Fruit fly (Drosophila melanogaster) whole organism, embryonic: Measurements from ENCODE around the gene CG6290.
A peak's percentile ranks its signal among the peaks of the same experiment; 100 is the strongest.

Source experiments
- Aef1 ChIP-seq: fragments of 200-800 bp; sonication (Bioruptor generic); IDR thresholded peaks from 3 replicates; pipeline ENCODE4 v1.3.6; 2022; ENCODE audit warnings: missing biosample characterization, missing genetic modification characterization
- Atf3 ChIP-seq: fragments of 200-800 bp; sonication (Bioruptor generic); optimal IDR thresholded peaks from 3 replicates; lab custom pipeline; 2016; ENCODE audit warnings: missing biosample characterization, missing genetic modification characterization
- CG12104 ChIP-seq: fragments of 200-800 bp; sonication (Bioruptor generic); optimal IDR thresholded peaks from 3 replicates; lab custom pipeline; 2016; ENCODE audit warnings: missing biosample characterization, missing genetic modification characterization
- CG13123 ChIP-seq: fragments of 200-800 bp; sonication (Bioruptor generic); optimal IDR thresholded peaks from 2 replicates; lab custom pipeline; 2016; ENCODE audit warnings: missing biosample characterization, missing genetic modification characterization
- CG14441 ChIP-seq: fragments of 200-800 bp; sonication (Bioruptor generic); IDR thresholded peaks from 2 replicates; pipeline ENCODE4 v1.3.6; 2022; ENCODE audit warnings: missing biosample characterization, missing genetic modification characterization
- CG15011 ChIP-seq: fragments of 200-800 bp; sonication (Bioruptor generic); optimal IDR thresholded peaks from 3 replicates; lab custom pipeline; 2018; ENCODE audit warnings: missing biosample characterization, mild to moderate bottlenecking, missing genetic modification characterization
- CG15073 ChIP-seq: fragments of 200-800 bp; sonication (Bioruptor generic); optimal IDR thresholded peaks from 2 replicates; lab custom pipeline; 2016; ENCODE audit warnings: missing biosample characterization, missing genetic modification characterization
- CG15696 ChIP-seq: fragments of 200-800 bp; sonication (Bioruptor generic); optimal IDR thresholded peaks from 2 replicates; lab custom pipeline; 2019; ENCODE audit warnings: missing biosample characterization, mild to moderate bottlenecking, missing genetic modification characterization, moderate library complexity
- CG18764 ChIP-seq: fragments of 200-800 bp; sonication (Bioruptor generic); optimal IDR thresholded peaks from 3 replicates; lab custom pipeline; 2016; ENCODE audit warnings: missing biosample characterization, missing genetic modification characterization
- CG2199 ChIP-seq: fragments of 200-800 bp; sonication (Bioruptor generic); IDR thresholded peaks from 3 replicates; pipeline ENCODE4 v1.3.6; 2022; ENCODE audit warnings: missing biosample characterization, missing genetic modification characterization
- CG2889 ChIP-seq: fragments of 200-800 bp; sonication (Bioruptor generic); IDR thresholded peaks from 3 replicates; pipeline ENCODE4 v1.3.6; 2022; ENCODE audit warnings: missing biosample characterization, missing genetic modification characterization
- CG33557 ChIP-seq: fragments of 200-800 bp; sonication (Bioruptor generic); optimal IDR thresholded peaks from 2 replicates; lab custom pipeline; 2019; ENCODE audit warnings: missing biosample characterization, mild to moderate bottlenecking, missing genetic modification characterization, moderate library complexity
- CG34224 ChIP-seq: fragments of 200-800 bp; sonication (Bioruptor generic); IDR thresholded peaks from 3 replicates; pipeline ENCODE4 v1.3.6; 2022; ENCODE audit warnings: missing biosample characterization, missing genetic modification characterization; ENCODE audit not compliant: partially characterized antibody
- CG34422 ChIP-seq: fragments of 200-800 bp; sonication (Bioruptor generic); IDR thresholded peaks from 3 replicates; pipeline ENCODE4 v1.3.6; 2022; ENCODE audit warnings: missing biosample characterization, missing genetic modification characterization
- CG4404 ChIP-seq: fragments of 200-800 bp; sonication (Bioruptor generic); IDR thresholded peaks from 2 replicates; pipeline ENCODE4 v1.3.6; 2022; ENCODE audit warnings: missing biosample characterization, missing genetic modification characterization
- CG4730 ChIP-seq: fragments of 200-800 bp; sonication (Bioruptor generic); IDR thresholded peaks from 2 replicates; pipeline ENCODE4 v1.3.6; 2022; ENCODE audit warnings: missing biosample characterization, missing genetic modification characterization
- CG5245 ChIP-seq: fragments of 200-800 bp; sonication (Bioruptor generic); optimal IDR thresholded peaks from 3 replicates; lab custom pipeline; 2016; ENCODE audit warnings: missing biosample characterization, missing genetic modification characterization
- CG6175 ChIP-seq: fragments of 200-800 bp; sonication (Bioruptor generic); IDR thresholded peaks from 3 replicates; pipeline ENCODE4 v1.3.6; 2022; ENCODE audit warnings: missing biosample characterization, missing genetic modification characterization
- CG6854 ChIP-seq: fragments of 200-800 bp; sonication (Bioruptor generic); optimal IDR thresholded peaks from 3 replicates; lab custom pipeline; 2017; ENCODE audit warnings: missing biosample characterization, mild to moderate bottlenecking, missing genetic modification characterization
- CG7357 ChIP-seq: fragments of 200-800 bp; sonication (Bioruptor generic); IDR thresholded peaks from 3 replicates; pipeline ENCODE4 v1.3.6; 2022; ENCODE audit warnings: missing biosample characterization, missing genetic modification characterization
- CG8290 ChIP-seq, 3 experiments: fragments of 200-800 bp; sonication (Bioruptor generic); optimal IDR thresholded peaks; 2 replicates each; lab custom pipeline; 2016 to 2019; ENCODE audit warnings: missing biosample characterization in 3 of 3, missing genetic modification characterization in 3 of 3, mild to moderate bottlenecking in 2 of 3, moderate library complexity in 1 of 3
- CG8924 ChIP-seq: fragments of 200-800 bp; optimal IDR thresholded peaks from 3 replicates; lab custom pipeline; 2019; ENCODE audit warnings: missing biosample characterization, mild to moderate bottlenecking, missing genetic modification characterization, moderate library complexity
- CG9876 ChIP-seq: fragments of 200-800 bp; sonication (Bioruptor generic); optimal IDR thresholded peaks from 2 replicates; lab custom pipeline; 2016; ENCODE audit warnings: missing biosample characterization, missing genetic modification characterization
- Doc3 ChIP-seq: fragments of 200-800 bp; sonication (Bioruptor generic); IDR thresholded peaks from 3 replicates; pipeline ENCODE4 v1.3.6; 2022; ENCODE audit warnings: missing biosample characterization, missing genetic modification characterization; ENCODE audit not compliant: partially characterized antibody
- Fer2 ChIP-seq: fragments of 200-800 bp; sonication (Bioruptor generic); optimal IDR thresholded peaks from 2 replicates; lab custom pipeline; 2018; ENCODE audit warnings: missing biosample characterization, mild to moderate bottlenecking, missing genetic modification characterization, moderate library complexity
- HmgD ChIP-seq: fragments of 200-800 bp; sonication (Bioruptor generic); optimal IDR thresholded peaks from 3 replicates; lab custom pipeline; 2016; ENCODE audit warnings: missing biosample characterization, missing genetic modification characterization
- Hmr ChIP-seq: fragments of 200-800 bp; sonication (Bioruptor generic); optimal IDR thresholded peaks from 3 replicates; lab custom pipeline; 2017; ENCODE audit warnings: mild to moderate bottlenecking, missing biosample characterization, missing genetic modification reagents, missing genetic modification characterization
- Mrtf ChIP-seq: fragments of 200-800 bp; sonication (Bioruptor generic); IDR thresholded peaks from 3 replicates; pipeline ENCODE4 v1.3.6; 2022; ENCODE audit warnings: missing biosample characterization, missing genetic modification characterization
- Poxn ChIP-seq: fragments of 200-800 bp; sonication (Bioruptor generic); IDR thresholded peaks from 2 replicates; pipeline ENCODE4 v1.3.6; 2022; ENCODE audit warnings: missing biosample characterization, missing genetic modification characterization
- Sry-β ChIP-seq: fragments of 200-800 bp; sonication (Bioruptor generic); optimal IDR thresholded peaks from 2 replicates; lab custom pipeline; 2018; ENCODE audit warnings: missing biosample characterization, mild to moderate bottlenecking, missing genetic modification characterization, moderate library complexity
- Stat92E ChIP-seq, 3 experiments: fragments of >200 bp in 2 of 3; fragments of 200-800 bp in 1 of 3; sonication (Bioruptor generic) in 1 of 3; optimal IDR thresholded peaks; 2 replicates each; lab custom pipeline; 2017 to 2019; ENCODE audit warnings: missing biosample characterization in 3 of 3, missing genetic modification characterization in 3 of 3, mild to moderate bottlenecking in 1 of 3, moderate library complexity in 1 of 3
- Taf1 ChIP-seq: fragments of 200-800 bp; sonication (Bioruptor generic); IDR thresholded peaks from 2 replicates; pipeline ENCODE4 v1.3.6; 2022; ENCODE audit warnings: missing biosample characterization, missing genetic modification characterization
- bowl ChIP-seq: fragments of 200-800 bp; sonication (Bioruptor generic); IDR thresholded peaks from 2 replicates; pipeline ENCODE4 v1.3.6; 2022; ENCODE audit warnings: missing biosample characterization, missing genetic modification characterization
- cad ChIP-seq: fragments of >200 bp; optimal IDR thresholded peaks from 2 replicates; lab custom pipeline; 2017; ENCODE audit warnings: missing biosample characterization, missing genetic modification characterization
- caup ChIP-seq: fragments of 200-800 bp; sonication (Bioruptor generic); optimal IDR thresholded peaks from 3 replicates; lab custom pipeline; 2017; ENCODE audit warnings: missing biosample characterization, mild to moderate bottlenecking, missing genetic modification characterization, moderate library complexity; ENCODE audit not compliant: severe bottlenecking
- chm ChIP-seq: fragments of 200-800 bp; sonication (Bioruptor generic); IDR thresholded peaks from 2 replicates; pipeline ENCODE4 v1.3.6; 2022; ENCODE audit warnings: missing biosample characterization, missing genetic modification characterization
- ci ChIP-seq: fragments of 200-800 bp; sonication (Bioruptor generic); IDR thresholded peaks from 3 replicates; pipeline ENCODE4 v1.3.6; 2022; ENCODE audit warnings: missing biosample characterization, missing genetic modification characterization
- dysf ChIP-seq: fragments of 200-800 bp; sonication (Bioruptor generic); IDR thresholded peaks from 3 replicates; pipeline ENCODE4 v1.3.6; 2022; ENCODE audit warnings: missing biosample characterization, missing genetic modification characterization
- fd3F ChIP-seq: fragments of 200-800 bp; sonication (Bioruptor generic); optimal IDR thresholded peaks from 2 replicates; lab custom pipeline; 2018; ENCODE audit warnings: missing biosample characterization, mild to moderate bottlenecking, missing genetic modification characterization, moderate library complexity
- grau ChIP-seq: fragments of 200-800 bp; optimal IDR thresholded peaks from 3 replicates; lab custom pipeline; 2019; ENCODE audit warnings: missing biosample characterization, mild to moderate bottlenecking, missing genetic modification characterization, moderate library complexity
- gsb ChIP-seq: fragments of 200-800 bp; sonication (Bioruptor generic); IDR thresholded peaks from 2 replicates; pipeline ENCODE4 v1.3.6; 2022; ENCODE audit warnings: missing biosample characterization, missing genetic modification characterization
- ken ChIP-seq: fragments of 200-800 bp; sonication (Bioruptor generic); IDR thresholded peaks from 3 replicates; pipeline ENCODE4 v1.3.6; 2022; ENCODE audit warnings: missing biosample characterization, missing genetic modification characterization
- lmd ChIP-seq: fragments of 200-800 bp; sonication (Bioruptor generic); IDR thresholded peaks from 2 replicates; pipeline ENCODE4 v1.3.6; 2022; ENCODE audit warnings: missing biosample characterization, missing genetic modification characterization
- maf-S ChIP-seq: fragments of 200-800 bp; sonication (Bioruptor generic); optimal IDR thresholded peaks from 2 replicates; lab custom pipeline; 2016; ENCODE audit warnings: missing biosample characterization, missing genetic modification characterization
- pan ChIP-seq, 4 experiments: fragments of >200 bp in 3 of 4; fragments of 200-800 bp in 1 of 4; sonication (Bioruptor generic) in 1 of 4; optimal IDR thresholded peaks in 3 of 4; IDR thresholded peaks in 1 of 4; 2 replicates each; pipeline versions ENCODE4 v1.3.6 to Lab custom; 2017 to 2022; ENCODE audit warnings: missing biosample characterization in 2 of 4, missing genetic modification characterization in 2 of 4, mixed read lengths in 1 of 4
- pho ChIP-seq: fragments of 200-800 bp; sonication (Bioruptor generic); optimal IDR thresholded peaks from 2 replicates; lab custom pipeline; 2016; ENCODE audit warnings: missing biosample characterization, missing genetic modification characterization
- seq ChIP-seq: fragments of 200-800 bp; sonication (Bioruptor generic); IDR thresholded peaks from 2 replicates; pipeline ENCODE4 v1.3.6; 2022; ENCODE audit warnings: missing biosample characterization, missing genetic modification characterization
- slou ChIP-seq: fragments of 200-800 bp; sonication (Bioruptor generic); optimal IDR thresholded peaks from 3 replicates; lab custom pipeline; 2016; ENCODE audit warnings: missing biosample characterization, missing genetic modification characterization
- twi ChIP-seq: fragments of 200-800 bp; optimal IDR thresholded peaks from 2 replicates; lab custom pipeline; 2019; ENCODE audit warnings: missing biosample characterization, mild to moderate bottlenecking, missing genetic modification characterization, moderate library complexity
- wor ChIP-seq: fragments of 200-800 bp; sonication (Bioruptor generic); IDR thresholded peaks from 2 replicates; pipeline ENCODE4 v1.3.6; 2022; ENCODE audit warnings: missing biosample characterization, missing genetic modification characterization
- z ChIP-seq: fragments of 200-800 bp; sonication (Bioruptor generic); IDR thresholded peaks from 3 replicates; pipeline ENCODE4 v1.3.6; 2022; ENCODE audit warnings: missing biosample characterization, missing genetic modification characterization
- zf30C ChIP-seq: fragments of 200-800 bp; sonication (Bioruptor generic); optimal IDR thresholded peaks from 3 replicates; lab custom pipeline; 2018; ENCODE audit warnings: missing biosample characterization, mild to moderate bottlenecking, missing genetic modification characterization

Gene CG6290

dm6 chrX:18407394-18407721 lies 29.9 kb upstream of the CG6290 start (continued):
- TF ChIP-seq Doc3 (no peak), CG33557 (GFP tag; lab: Kevin White, UChicago) (no peak), caup (GFP tag; lab: Kevin White, UChicago) (no peak), Hmr (GFP tag; lab: Kevin White, UChicago) (no peak), cad (GFP tag; lab: Kevin White, UChicago) (no peak), grau (peak; percentile 42), CG6854 (no peak), CG2889 (GFP tag; lab: Robert Waterston, UW) (no peak), CG8924 (tag; lab: Kevin White, UChicago) (no peak), lmd (GFP tag; lab: Robert Waterston, UW) (no peak), CG12104 (no peak), CG8290 (GFP tag; optimal IDR thresholded peaks at IDR 0.05; lab: Kevin White, UChicago) (no peak), CG8290 (tag; optimal IDR thresholded peaks at IDR 0.05; lab: Kevin White, UChicago) (peak in 1 of 2 experiments; percentile 3), CG14441 (GFP tag; lab: Robert Waterston, UW) (no peak), dysf (peak; percentile 6; the same call in 1 of the 3 replicates), Poxn (no peak), CG18764 (GFP tag; lab: Kevin White, UChicago) (no peak), ci (GFP tag; lab: Robert Waterston, UW) (no peak), zf30C (no peak), HmgD (GFP tag; lab: Kevin White, UChicago) (no peak), CG5245 (no peak), Mrtf (GFP tag; lab: Robert Waterston, UW) (no peak), CG4730 (GFP tag; lab: Robert Waterston, UW) (no peak), CG13123 (GFP tag; lab: Kevin White, UChicago) (no peak), Sry-β (no peak), gsb (GFP tag; lab: Robert Waterston, UW) (no peak), CG15073 (GFP tag; lab: Kevin White, UChicago) (no peak), Stat92E (GFP tag; optimal IDR thresholded peaks at IDR 0.05; lab: Kevin White, UChicago) (no peak), CG4404 (GFP tag; lab: Robert Waterston, UW) (no peak), twi (tag; lab: Kevin White, UChicago) (no peak), Taf1 (no peak), slou (no peak), maf-S (GFP tag; lab: Kevin White, UChicago) (no peak), CG6175 (GFP tag; lab: Robert Waterston, UW) (no peak), chm (no peak), CG34224 (GFP tag; lab: Robert Waterston, UW) (no peak), CG7357 (GFP tag; lab: Robert Waterston, UW) (no peak), CG34422 (GFP tag; lab: Robert Waterston, UW) (no peak), fd3F (GFP tag; lab: Kevin White, UChicago) (no peak), bowl (no peak), ken (GFP tag; lab: Robert Waterston, UW) (no peak), CG9876 (GFP tag; lab: Kevin White, UChicago) (no peak), Atf3 (GFP tag; lab: Kevin White, UChicago) (no peak), Fer2 (no peak), wor (GFP tag; lab: Robert Waterston, UW) (no peak), pan (optimal IDR thresholded peaks at IDR 0.05; lab: Kevin White, UChicago) (no peak), pan (GFP tag; optimal IDR thresholded peaks at IDR 0.05 in 1 of 2, IDR thresholded peaks at IDR 0.05 in 1 of 2) (no peak), seq (GFP tag; lab: Robert Waterston, UW) (no peak), z (GFP tag; lab: Robert Waterston, UW) (no peak), CG15696 (tag; lab: Kevin White, UChicago) (no peak), Aef1 (GFP tag; lab: Robert Waterston, UW) (no peak), CG2199 (GFP tag; lab: Robert Waterston, UW) (no peak), pho (GFP tag; lab: Kevin White, UChicago) (peak; percentile 31), CG15011 (GFP tag; lab: Kevin White, UChicago) (no peak)
